Fruit fly (Drosophila melanogaster) whole organism, embryonic: ENCODE data around the gene CG34348.
A peak's percentile ranks its signal among the peaks of the same experiment; 100 is the strongest.

ENCODE experiments used
- Abd-B ChIP-seq: fragments of 200-800 bp; sonication (Bioruptor generic); optimal IDR thresholded peaks from 2 replicates; lab custom pipeline; 2018; ENCODE audit warnings: missing biosample characterization, mild to moderate bottlenecking, missing genetic modification characterization, moderate library complexity
- BEAF-32 ChIP-seq: fragments of 200-800 bp; sonication (Bioruptor generic); optimal IDR thresholded peaks from 3 replicates; lab custom pipeline; 2017; ENCODE audit warnings: missing biosample characterization, missing genetic modification characterization, mild to moderate bottlenecking, moderate library complexity, missing genetic modification reagents
- Bgb ChIP-seq: fragments of 200-800 bp; sonication (Bioruptor generic); IDR thresholded peaks from 2 replicates; pipeline ENCODE4 v1.3.6; 2022; ENCODE audit warnings: missing biosample characterization, missing genetic modification characterization; ENCODE audit not compliant: partially characterized antibody
- BtbVII ChIP-seq: fragments of 200-800 bp; sonication (Bioruptor generic); optimal IDR thresholded peaks from 3 replicates; lab custom pipeline; 2017; ENCODE audit warnings: missing biosample characterization, mild to moderate bottlenecking, missing genetic modification characterization
- CG11085 ChIP-seq: fragments of 200-800 bp; sonication (Bioruptor generic); IDR thresholded peaks from 2 replicates; pipeline ENCODE4 v1.3.6; 2022; ENCODE audit warnings: missing biosample characterization, missing genetic modification characterization
- CG1233 ChIP-seq: fragments of 200-800 bp; sonication (Bioruptor generic); optimal IDR thresholded peaks from 4 replicates; lab custom pipeline; 2018; ENCODE audit warnings: missing biosample characterization, mild to moderate bottlenecking, missing genetic modification characterization
- CG13624 ChIP-seq: fragments of 200-800 bp; sonication (Bioruptor generic); optimal IDR thresholded peaks from 2 replicates; lab custom pipeline; 2016; ENCODE audit warnings: missing biosample characterization, missing genetic modification characterization
- CG13775 ChIP-seq: fragments of 200-800 bp; sonication (Bioruptor generic); optimal IDR thresholded peaks from 3 replicates; lab custom pipeline; 2017; ENCODE audit warnings: missing biosample characterization, mild to moderate bottlenecking, missing genetic modification characterization
- CG14667 ChIP-seq: fragments of 200-800 bp; sonication (Bioruptor generic); IDR thresholded peaks from 2 replicates; pipeline ENCODE4 v1.3.6; 2022; ENCODE audit warnings: missing biosample characterization, missing genetic modification characterization
- CG1832 ChIP-seq: fragments of 200-800 bp; sonication (Bioruptor generic); optimal IDR thresholded peaks from 2 replicates; lab custom pipeline; 2017; ENCODE audit warnings: missing biosample characterization, mild to moderate bottlenecking, missing genetic modification characterization, inconsistent platforms
- CG2116 ChIP-seq: fragments of 200-800 bp; sonication (Bioruptor generic); optimal IDR thresholded peaks from 3 replicates; lab custom pipeline; 2018; ENCODE audit warnings: missing biosample characterization, mild to moderate bottlenecking, missing genetic modification characterization
- CG2202 ChIP-seq: fragments of 200-800 bp; sonication (Bioruptor generic); optimal IDR thresholded peaks from 2 replicates; lab custom pipeline; 2018; ENCODE audit warnings: missing biosample characterization, mild to moderate bottlenecking, missing genetic modification characterization
- CG30020 ChIP-seq: fragments of 200-800 bp; optimal IDR thresholded peaks from 2 replicates; lab custom pipeline; 2019; ENCODE audit warnings: missing biosample characterization, mild to moderate bottlenecking, missing genetic modification characterization, moderate library complexity
- CG32767 ChIP-seq: fragments of 200-800 bp; sonication (Bioruptor generic); IDR thresholded peaks from 2 replicates; pipeline ENCODE4 v1.3.6; 2022; ENCODE audit warnings: missing biosample characterization, missing genetic modification characterization
- CG4328 ChIP-seq: fragments of 200-800 bp; sonication (Bioruptor generic); optimal IDR thresholded peaks from 3 replicates; lab custom pipeline; 2017; ENCODE audit warnings: missing biosample characterization, missing genetic modification reagents, missing genetic modification characterization
- CG43689 ChIP-seq: fragments of 200-800 bp; sonication (Bioruptor generic); IDR thresholded peaks from 2 replicates; pipeline ENCODE4 v1.3.6; 2022; ENCODE audit warnings: missing biosample characterization, missing genetic modification characterization
- CG6272 ChIP-seq: fragments of 200-800 bp; sonication (Bioruptor generic); IDR thresholded peaks from 2 replicates; pipeline ENCODE4 v1.3.6; 2022; ENCODE audit warnings: missing biosample characterization, missing genetic modification characterization
- CG6654 ChIP-seq: fragments of 200-800 bp; sonication (Bioruptor generic); optimal IDR thresholded peaks from 2 replicates; lab custom pipeline; 2017; ENCODE audit warnings: missing biosample characterization, mild to moderate bottlenecking, missing genetic modification characterization
- CG6689 ChIP-seq: fragments of 200-800 bp; sonication (Bioruptor generic); IDR thresholded peaks from 2 replicates; pipeline ENCODE4 v1.3.6; 2022; ENCODE audit warnings: missing biosample characterization, missing genetic modification characterization
- CG7839 ChIP-seq: fragments of 200-800 bp; sonication (Bioruptor generic); optimal IDR thresholded peaks from 3 replicates; lab custom pipeline; 2018; ENCODE audit warnings: missing biosample characterization, mild to moderate bottlenecking, missing genetic modification characterization, moderate library complexity
- CG8944 ChIP-seq: fragments of 200-800 bp; sonication (Bioruptor generic); optimal IDR thresholded peaks from 3 replicates; lab custom pipeline; 2016; ENCODE audit warnings: missing biosample characterization, missing genetic modification characterization
- Dfd ChIP-seq, 2 experiments: fragments of >200 bp; optimal IDR thresholded peaks; 2 replicates each; lab custom pipeline; 2017; ENCODE audit warnings: missing biosample characterization in 2 of 2, missing genetic modification characterization in 2 of 2
- Dip3 ChIP-seq: fragments of 200-800 bp; sonication (Bioruptor generic); optimal IDR thresholded peaks from 3 replicates; lab custom pipeline; 2016; ENCODE audit warnings: missing biosample characterization, missing genetic modification characterization
- Drgx ChIP-seq: fragments of 200-800 bp; sonication (Bioruptor generic); IDR thresholded peaks from 2 replicates; pipeline ENCODE4 v1.3.6; 2022; ENCODE audit warnings: missing biosample characterization, missing genetic modification characterization
- Gug ChIP-seq: fragments of 200-800 bp; sonication (Bioruptor generic); IDR thresholded peaks from 4 replicates; pipeline ENCODE4 v1.3.6; 2022; ENCODE audit warnings: missing biosample characterization, missing genetic modification characterization
- Hr3 ChIP-seq: fragments of 200-800 bp; sonication (Bioruptor generic); optimal IDR thresholded peaks from 3 replicates; lab custom pipeline; 2016; ENCODE audit warnings: missing biosample characterization, missing genetic modification characterization
- Hr78 ChIP-seq, 2 experiments: fragments of 200-800 bp in 1 of 2; fragments of >200 bp in 1 of 2; sonication (Bioruptor generic) in 1 of 2; optimal IDR thresholded peaks; 2 replicates each; lab custom pipeline; 2017 to 2019; ENCODE audit warnings: missing biosample characterization in 2 of 2, missing genetic modification characterization in 2 of 2, mild to moderate bottlenecking in 1 of 2, moderate library complexity in 1 of 2
- Hsf ChIP-seq: fragments of 200-800 bp; sonication (Bioruptor generic); optimal IDR thresholded peaks from 3 replicates; lab custom pipeline; 2016; ENCODE audit warnings: missing biosample characterization, missing genetic modification characterization
- Max ChIP-seq: fragments of 200-800 bp; sonication (Bioruptor generic); optimal IDR thresholded peaks from 2 replicates; lab custom pipeline; 2016; ENCODE audit warnings: missing biosample characterization, mild to moderate bottlenecking, missing genetic modification characterization
- Mes4 ChIP-seq: fragments of 200-800 bp; sonication (Bioruptor generic); optimal IDR thresholded peaks from 2 replicates; lab custom pipeline; 2016; ENCODE audit warnings: missing biosample characterization, missing genetic modification characterization
- NFAT ChIP-seq: fragments of 200-800 bp; sonication (Bioruptor generic); IDR thresholded peaks from 2 replicates; pipeline ENCODE4 v1.3.6; 2022; ENCODE audit warnings: missing biosample characterization, missing genetic modification characterization
- Sox102F ChIP-seq: fragments of 200-800 bp; sonication (Bioruptor generic); optimal IDR thresholded peaks from 2 replicates; lab custom pipeline; 2018; ENCODE audit warnings: missing biosample characterization, mild to moderate bottlenecking, missing genetic modification characterization, moderate library complexity
- Ssrp ChIP-seq: fragments of 200-800 bp; sonication (Bioruptor generic); optimal IDR thresholded peaks from 2 replicates; lab custom pipeline; 2018; ENCODE audit warnings: missing biosample characterization, mild to moderate bottlenecking, missing genetic modification characterization, moderate library complexity
- ap ChIP-seq: fragments of 200-800 bp; sonication (Bioruptor generic); IDR thresholded peaks from 2 replicates; pipeline ENCODE4 v1.3.6; 2022; ENCODE audit warnings: missing biosample characterization, missing genetic modification characterization
- ara ChIP-seq: fragments of 200-800 bp; sonication (Bioruptor generic); IDR thresholded peaks from 2 replicates; pipeline ENCODE4 v1.3.6; 2022; ENCODE audit warnings: missing biosample characterization, missing genetic modification characterization
- bbx ChIP-seq: fragments of 200-800 bp; sonication (Bioruptor generic); IDR thresholded peaks from 2 replicates; pipeline ENCODE4 v1.3.6; 2022; ENCODE audit warnings: missing biosample characterization, missing genetic modification characterization; ENCODE audit not compliant: partially characterized antibody
- ci ChIP-seq: fragments of 200-800 bp; sonication (Bioruptor generic); IDR thresholded peaks from 3 replicates; pipeline ENCODE4 v1.3.6; 2022; ENCODE audit warnings: missing biosample characterization, missing genetic modification characterization
- eve ChIP-seq, 2 experiments: fragments of >200 bp; optimal IDR thresholded peaks; 2 replicates each; lab custom pipeline; 2017; ENCODE audit warnings: missing biosample characterization in 2 of 2, missing genetic modification characterization in 2 of 2
- ham ChIP-seq: fragments of 200-800 bp; sonication (Bioruptor generic); IDR thresholded peaks from 2 replicates; pipeline ENCODE4 v1.3.6; 2022; ENCODE audit warnings: missing biosample characterization, missing genetic modification characterization
- ind ChIP-seq: fragments of 200-800 bp; sonication (Bioruptor generic); optimal IDR thresholded peaks from 3 replicates; lab custom pipeline; 2016; ENCODE audit warnings: missing biosample characterization, missing genetic modification characterization
- insv ChIP-seq, 2 experiments: fragments of 200-800 bp; sonication (Bioruptor generic); optimal IDR thresholded peaks; 3 replicates each; lab custom pipeline; 2016 to 2018; ENCODE audit warnings: missing biosample characterization in 2 of 2, missing genetic modification characterization in 2 of 2
- inv ChIP-seq: fragments of 200-800 bp; sonication (Bioruptor generic); IDR thresholded peaks from 2 replicates; pipeline ENCODE4 v1.3.6; 2022; ENCODE audit warnings: missing biosample characterization, missing genetic modification characterization; ENCODE audit not compliant: partially characterized antibody
- ken ChIP-seq: fragments of 200-800 bp; sonication (Bioruptor generic); IDR thresholded peaks from 3 replicates; pipeline ENCODE4 v1.3.6; 2022; ENCODE audit warnings: missing biosample characterization, missing genetic modification characterization
- knrl ChIP-seq: fragments of 200-800 bp; sonication (Bioruptor generic); IDR thresholded peaks from 3 replicates; pipeline ENCODE4 v1.3.6; 2022; ENCODE audit warnings: missing biosample characterization, missing genetic modification characterization; ENCODE audit not compliant: partially characterized antibody
- org-1 ChIP-seq: fragments of 200-800 bp; sonication (Bioruptor generic); optimal IDR thresholded peaks from 2 replicates; lab custom pipeline; 2017; ENCODE audit warnings: missing biosample characterization, missing genetic modification characterization
- pita ChIP-seq: fragments of 200-800 bp; sonication (Bioruptor generic); optimal IDR thresholded peaks from 2 replicates; lab custom pipeline; 2017; ENCODE audit warnings: missing biosample characterization, mild to moderate bottlenecking, missing genetic modification characterization
- ro ChIP-seq: fragments of 200-800 bp; sonication (Bioruptor generic); IDR thresholded peaks from 2 replicates; pipeline ENCODE4 v1.3.6; 2022; ENCODE audit warnings: missing biosample characterization, missing genetic modification characterization
- sqz ChIP-seq: fragments of 200-800 bp; sonication (Bioruptor generic); optimal IDR thresholded peaks from 3 replicates; lab custom pipeline; 2018; ENCODE audit warnings: missing biosample characterization, mild to moderate bottlenecking, missing genetic modification characterization
- unc-4 ChIP-seq: fragments of 200-800 bp; sonication (Bioruptor generic); IDR thresholded peaks from 2 replicates; pipeline ENCODE4 v1.3.6; 2022; ENCODE audit warnings: missing biosample characterization, missing genetic modification characterization; ENCODE audit not compliant: partially characterized antibody

The CG34348 gene

DNA sequence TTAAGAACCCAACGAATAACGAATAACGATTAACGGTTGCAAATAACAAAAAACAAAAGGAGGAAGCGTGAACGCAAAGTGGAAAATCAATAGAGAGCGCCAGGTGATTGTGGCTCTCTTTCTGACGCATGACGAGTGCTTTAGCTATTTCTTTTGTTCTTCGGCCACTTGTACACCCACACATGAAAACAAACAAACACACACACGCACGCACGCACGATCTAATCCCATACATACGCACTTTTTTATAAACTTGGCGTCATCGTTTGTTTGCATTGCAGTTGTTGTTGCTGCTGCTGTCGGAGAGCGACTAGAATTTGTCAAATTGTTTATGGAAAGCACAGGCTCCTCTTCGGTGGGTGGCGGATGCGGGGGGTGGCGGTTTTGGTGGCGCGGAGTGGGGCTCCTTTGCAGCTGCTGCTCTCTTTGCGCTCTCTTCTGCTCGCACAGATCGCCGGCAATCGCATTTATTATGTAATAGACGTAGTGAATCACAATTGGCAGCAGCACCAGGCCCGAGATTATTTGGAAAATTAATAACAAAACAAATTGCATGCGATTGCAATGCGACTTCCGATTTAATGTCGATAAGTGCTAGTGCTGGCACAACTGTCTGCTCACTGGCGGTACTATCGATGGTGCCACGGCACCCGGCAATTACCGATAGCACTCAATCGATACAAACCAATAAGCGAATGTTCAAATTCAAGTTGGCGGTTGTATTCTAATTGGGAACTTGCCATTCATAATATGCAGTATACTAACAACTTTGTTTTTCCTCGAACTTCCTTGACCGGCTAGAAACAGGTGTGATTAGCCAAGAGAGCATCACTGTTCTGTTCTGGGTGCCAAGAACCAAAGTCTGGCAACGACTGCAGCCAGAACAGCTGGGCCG is 453 bp upstream of the CG34348 start (continued):
- no peak for TF ChIP-seq ken (GFP tag; lab: Robert Waterston, UW)
- peak; percentile 58 for TF ChIP-seq CG30020 (tag; lab: Kevin White, UChicago)
- peak; percentile 49; the same call in 2 of the 4 replicates for TF ChIP-seq Gug (GFP tag; lab: Robert Waterston, UW)
- peak; percentile 53 for TF ChIP-seq ind (GFP tag; lab: Kevin White, UChicago)
- TF ChIP-seq BEAF-32 (GFP tag; lab: Kevin White, UChicago) = peak; percentile 93
- TF ChIP-seq NFAT (GFP tag; lab: Robert Waterston, UW) = peak; percentile 55; the same call in 1 of the 2 replicates
- peak; percentile 34 for TF ChIP-seq Hr3 (GFP tag; lab: Kevin White, UChicago)
- no peak for TF ChIP-seq CG14667 (GFP tag; lab: Robert Waterston, UW)
- TF ChIP-seq CG6654 = no peak
- no peak for TF ChIP-seq pita (GFP tag; lab: Kevin White, UChicago)
- TF ChIP-seq CG13624 (GFP tag; lab: Kevin White, UChicago) = peak; percentile 58
- peak; percentile 40 for TF ChIP-seq CG13775
- peak; percentile 84 to 98 for TF ChIP-seq insv (GFP tag; optimal IDR thresholded peaks at IDR 0.05; lab: Kevin White, UChicago)
- TF ChIP-seq ci (GFP tag; lab: Robert Waterston, UW) = 0 out of 3 replicates have a peak, but pooled peaks have one; percentile 39
- TF ChIP-seq CG1832 = no peak
- TF ChIP-seq Abd-B (GFP tag; lab: Kevin White, UChicago) = peak; percentile 53
- TF ChIP-seq Ssrp (tag; lab: Kevin White, UChicago) = no peak
- no peak for TF ChIP-seq CG43689
- peak; percentile 15 for TF ChIP-seq Mes4 (GFP tag; lab: Kevin White, UChicago)
- TF ChIP-seq Sox102F (GFP tag; lab: Kevin White, UChicago) = peak; percentile 18
- peak; percentile 56 for TF ChIP-seq BtbVII
- peak; percentile 90 for TF ChIP-seq unc-4 (GFP tag; lab: Robert Waterston, UW)
- no peak for TF ChIP-seq Hr78 (GFP tag; optimal IDR thresholded peaks at IDR 0.05; lab: Kevin White, UChicago)
- peak; percentile 68 for TF ChIP-seq sqz
- TF ChIP-seq Hsf (GFP tag; lab: Kevin White, UChicago) = peak; percentile 61
- TF ChIP-seq bbx (GFP tag; lab: Robert Waterston, UW) = peak; percentile 87
- peak; percentile 66 for TF ChIP-seq CG8944 (GFP tag; lab: Kevin White, UChicago)
- TF ChIP-seq org-1 = no peak
- peak; percentile 88 for TF ChIP-seq Bgb (GFP tag; lab: Robert Waterston, UW)
- TF ChIP-seq CG6272 = peak; percentile 70
- no peak for TF ChIP-seq ham (GFP tag; lab: Robert Waterston, UW)
- peak; percentile 52 for TF ChIP-seq Dip3
- TF ChIP-seq CG2116 (GFP tag; lab: Kevin White, UChicago) = peak; percentile 77
- no peak for TF ChIP-seq CG32767 (GFP tag; lab: Robert Waterston, UW)
- TF ChIP-seq knrl (GFP tag; lab: Robert Waterston, UW) = peak; percentile 93
- TF ChIP-seq ara = no peak
- TF ChIP-seq Max = peak; percentile 27
- no peak for TF ChIP-seq CG2202 (tag; lab: Kevin White, UChicago)
- no peak for TF ChIP-seq CG6689 (GFP tag; lab: Robert Waterston, UW)
- peak; percentile 88 for TF ChIP-seq inv (GFP tag; lab: Robert Waterston, UW)
- no peak for TF ChIP-seq eve (GFP tag; optimal IDR thresholded peaks at IDR 0.05; lab: Kevin White, UChicago)
- TF ChIP-seq ap (GFP tag; lab: Robert Waterston, UW) = no peak
- no peak for TF ChIP-seq CG11085 (GFP tag; lab: Robert Waterston, UW)
- peak; percentile 15 for TF ChIP-seq CG4328 (GFP tag; lab: Kevin White, UChicago)
- peak; percentile 23 for TF ChIP-seq CG7839 (tag; lab: Kevin White, UChicago)
- TF ChIP-seq ro = no peak
- TF ChIP-seq Drgx (GFP tag; lab: Robert Waterston, UW) = no peak
- TF ChIP-seq CG1233 (GFP tag; lab: Kevin White, UChicago) = no peak
- TF ChIP-seq Dfd (GFP tag; optimal IDR thresholded peaks at IDR 0.05; lab: Kevin White, UChicago) = no peak
